Worm (Caenorhabditis elegans) whole organism, L4 larva: ENCODE data around the gene nas-27.

Experiments used
- F10B5.3 ChIP-seq: sonication (generic microtip); optimal IDR thresholded peaks from 2 replicates; lab custom pipeline; 2016; ENCODE audit warnings: mild to moderate bottlenecking, missing genetic modification characterization, missing compliant biosample characterization
- F37D6.2 ChIP-seq: sonication (generic microtip); optimal IDR thresholded peaks from 2 replicates; lab custom pipeline; 2016; ENCODE audit warnings: mild to moderate bottlenecking, missing genetic modification characterization, missing compliant biosample characterization
- Y48G9A.11 ChIP-seq: fragments of 200-800 bp; sonication (Bioruptor generic); IDR thresholded peaks from 2 replicates; pipeline ENCODE4 v1.3.6; 2022; ENCODE audit warnings: missing genetic modification reagents, missing genetic modification characterization, missing compliant biosample characterization
- ZK337.2 ChIP-seq: fragments of 200-800 bp; sonication (Bioruptor generic); IDR thresholded peaks from 2 replicates; pipeline ENCODE4 v1.3.6; 2022; ENCODE audit warnings: missing genetic modification reagents, missing genetic modification characterization, missing compliant biosample characterization
- aha-1 ChIP-seq: fragments of 150-350 bp; peaks from one replicate; lab custom pipeline; 2014; ENCODE audit warnings: missing biosample characterization, missing genetic modification characterization
- ceh-20 ChIP-seq: fragments of 200-800 bp; sonication (Bioruptor generic); IDR thresholded peaks from 2 replicates; pipeline ENCODE4 v1.3.6; 2022; ENCODE audit warnings: missing genetic modification reagents, missing genetic modification characterization, missing compliant biosample characterization
- ceh-28 ChIP-seq: fragments of 150-350 bp; optimal IDR thresholded peaks from 2 replicates; lab custom pipeline; 2014; ENCODE audit warnings: missing biosample characterization, missing genetic modification reagents, missing genetic modification characterization
- ceh-44 ChIP-seq: fragments of 200-800 bp; sonication (Bioruptor generic); IDR thresholded peaks from 2 replicates; pipeline ENCODE4 v1.3.6; 2022; ENCODE audit warnings: missing genetic modification reagents, missing genetic modification characterization, missing compliant biosample characterization
- ceh-82 ChIP-seq: sonication (generic microtip); optimal IDR thresholded peaks from 2 replicates; lab custom pipeline; 2017; ENCODE audit warnings: missing biosample characterization, missing genetic modification characterization
- cey-2 ChIP-seq: sonication (generic microtip); optimal IDR thresholded peaks from 3 replicates; lab custom pipeline; 2017; ENCODE audit warnings: missing genetic modification characterization, mild to moderate bottlenecking, missing compliant biosample characterization, antibody characterized with exemption, borderline replicate concordance; ENCODE audit not compliant: insufficient read depth
- daf-16 ChIP-seq, 3 experiments: sonication (generic microtip); optimal IDR thresholded peaks; 2 replicates each; lab custom pipeline; 2016 to 2017; ENCODE audit warnings: missing genetic modification characterization in 3 of 3, missing genetic modification reagents in 3 of 3, mild to moderate bottlenecking in 2 of 3, missing compliant biosample characterization in 2 of 3, missing biosample characterization in 1 of 3, moderate library complexity in 1 of 3
- dmd-6 ChIP-seq: fragments of 200-800 bp; sonication (Bioruptor generic); IDR thresholded peaks from 2 replicates; pipeline ENCODE4 v1.3.6; 2022; ENCODE audit warnings: missing genetic modification reagents, missing genetic modification characterization, missing compliant biosample characterization
- dmd-9 ChIP-seq: fragments of 200-800 bp; sonication (Bioruptor generic); IDR thresholded peaks from 2 replicates; pipeline ENCODE4 v1.3.6; 2022; ENCODE audit warnings: missing genetic modification reagents, missing genetic modification characterization, missing compliant biosample characterization
- dpl-1 ChIP-seq: fragments of 150-350 bp; optimal IDR thresholded peaks from 2 replicates; lab custom pipeline; 2014; ENCODE audit warnings: missing biosample characterization, missing genetic modification reagents, missing genetic modification characterization
- duxl-1 ChIP-seq: sonication (generic microtip); optimal IDR thresholded peaks from 2 replicates; lab custom pipeline; 2016; ENCODE audit warnings: mild to moderate bottlenecking, missing genetic modification characterization, moderate library complexity, missing compliant biosample characterization; ENCODE audit not compliant: poor library complexity
- dve-1 ChIP-seq: sonication (generic microtip); optimal IDR thresholded peaks from 2 replicates; lab custom pipeline; 2017; ENCODE audit warnings: antibody characterized with exemption, mild to moderate bottlenecking, missing genetic modification characterization, missing compliant biosample characterization; ENCODE audit not compliant: insufficient read depth
- fos-1 ChIP-seq: fragments of 150-350 bp; optimal IDR thresholded peaks from 2 replicates; lab custom pipeline; 2014; ENCODE audit warnings: missing biosample characterization, missing genetic modification characterization
- hif-1 ChIP-seq, 2 experiments: sonication (generic microtip); optimal IDR thresholded peaks; 2 replicates each; lab custom pipeline; 2016 to 2017; ENCODE audit warnings: missing compliant biosample characterization in 2 of 2, missing genetic modification characterization in 2 of 2, missing genetic modification reagents in 2 of 2, missing genotype in 2 of 2, mild to moderate bottlenecking in 1 of 2
- hlh-11 ChIP-seq: fragments of 200-800 bp; sonication (Bioruptor generic); optimal IDR thresholded peaks from 2 replicates; lab custom pipeline; 2018; ENCODE audit warnings: mild to moderate bottlenecking, missing genetic modification characterization, missing compliant biosample characterization
- lin-13 ChIP-seq: fragments of 150-350 bp; optimal IDR thresholded peaks from 2 replicates; lab custom pipeline; 2014; ENCODE audit warnings: missing biosample characterization, missing genetic modification reagents, missing genetic modification characterization
- lin-15B ChIP-seq: fragments of 150-350 bp; sonication (generic microtip); optimal IDR thresholded peaks from 3 replicates; lab custom pipeline; 2014; ENCODE audit warnings: missing biosample characterization, missing genetic modification characterization
- lin-38 ChIP-seq: fragments of 200-800 bp; sonication (Bioruptor generic); IDR thresholded peaks from 2 replicates; pipeline ENCODE4 v1.3.6; 2022; ENCODE audit warnings: missing genetic modification reagents, missing genetic modification characterization, missing compliant biosample characterization
- lsy-2 ChIP-seq, 2 experiments: fragments of 150-350 bp in 1 of 2; sonication (generic microtip) in 1 of 2; optimal IDR thresholded peaks; 2 replicates each; lab custom pipeline; 2014 to 2017; ENCODE audit warnings: missing biosample characterization in 2 of 2, missing genetic modification characterization in 2 of 2
- madf-5 ChIP-seq, 2 experiments: fragments of 200-800 bp; sonication (Bioruptor generic); IDR thresholded peaks; 2 replicates each; pipeline ENCODE4 v1.3.6; 2022; ENCODE audit warnings: missing compliant biosample characterization in 2 of 2, missing genetic modification characterization in 2 of 2
- mes-2 ChIP-seq: sonication (generic microtip); optimal IDR thresholded peaks from 2 replicates; lab custom pipeline; 2016; ENCODE audit warnings: missing genotype, mild to moderate bottlenecking, missing genetic modification characterization, missing compliant biosample characterization; ENCODE audit not compliant: poor library complexity, severe bottlenecking
- nhr-111 ChIP-seq: fragments of 200-800 bp; sonication (Bioruptor generic); optimal IDR thresholded peaks from 2 replicates; lab custom pipeline; 2018; ENCODE audit warnings: mild to moderate bottlenecking, missing genetic modification characterization, missing compliant biosample characterization
- nhr-28 ChIP-seq: fragments of 150-350 bp; optimal IDR thresholded peaks from 2 replicates; lab custom pipeline; 2014; ENCODE audit warnings: missing biosample characterization, missing genetic modification characterization
- nhr-41 ChIP-seq: fragments of 200-800 bp; sonication (Bioruptor generic); IDR thresholded peaks from 2 replicates; pipeline ENCODE4 v1.3.6; 2022; ENCODE audit warnings: missing genetic modification reagents, missing genetic modification characterization, missing compliant biosample characterization
- php-3 ChIP-seq: fragments of 200-800 bp; sonication (Bioruptor generic); IDR thresholded peaks from 2 replicates; pipeline ENCODE4 v1.3.6; 2022; ENCODE audit warnings: missing genetic modification reagents, missing genetic modification characterization, missing compliant biosample characterization
- pqm-1 ChIP-seq: sonication (generic microtip); optimal IDR thresholded peaks from 2 replicates; lab custom pipeline; 2017; ENCODE audit warnings: missing biosample characterization, missing genetic modification characterization
- snpc-4 ChIP-seq: fragments of 150-350 bp; optimal IDR thresholded peaks from 2 replicates; lab custom pipeline; 2014; ENCODE audit warnings: missing biosample characterization, missing genetic modification characterization
- spr-1 ChIP-seq: sonication (generic microtip); optimal IDR thresholded peaks from 2 replicates; lab custom pipeline; 2016; ENCODE audit warnings: mild to moderate bottlenecking, missing genetic modification characterization, missing compliant biosample characterization
- spr-3 ChIP-seq: fragments of 200-800 bp; sonication (Bioruptor generic); optimal IDR thresholded peaks from 2 replicates; lab custom pipeline; 2018; ENCODE audit warnings: mild to moderate bottlenecking, missing genetic modification characterization, missing compliant biosample characterization
- vab-7 ChIP-seq: fragments of 200-800 bp; sonication (Bioruptor generic); IDR thresholded peaks from 2 replicates; pipeline ENCODE4 v1.3.6; 2022; ENCODE audit warnings: missing genetic modification reagents, missing genetic modification characterization, missing compliant biosample characterization
- zag-1 ChIP-seq: fragments of 150-350 bp; optimal IDR thresholded peaks from 2 replicates; lab custom pipeline; 2014; ENCODE audit warnings: missing biosample characterization, missing genetic modification characterization
- zfp-2 ChIP-seq: sonication (generic microtip); optimal IDR thresholded peaks from 2 replicates; lab custom pipeline; 2016; ENCODE audit warnings: mild to moderate bottlenecking, missing genetic modification characterization, missing compliant biosample characterization

Gene nas-27

ce11 chrII:1163275-1163674 is 15.8 kb downstream of the nas-27 start, which contains the start of gene T23F4.2 (continued):
- TF ChIP-seq dpl-1 (GFP tag; lab: Kevin White, UChicago) (no peak), ceh-20 (no peak), spr-3 (no peak)

DNA sequence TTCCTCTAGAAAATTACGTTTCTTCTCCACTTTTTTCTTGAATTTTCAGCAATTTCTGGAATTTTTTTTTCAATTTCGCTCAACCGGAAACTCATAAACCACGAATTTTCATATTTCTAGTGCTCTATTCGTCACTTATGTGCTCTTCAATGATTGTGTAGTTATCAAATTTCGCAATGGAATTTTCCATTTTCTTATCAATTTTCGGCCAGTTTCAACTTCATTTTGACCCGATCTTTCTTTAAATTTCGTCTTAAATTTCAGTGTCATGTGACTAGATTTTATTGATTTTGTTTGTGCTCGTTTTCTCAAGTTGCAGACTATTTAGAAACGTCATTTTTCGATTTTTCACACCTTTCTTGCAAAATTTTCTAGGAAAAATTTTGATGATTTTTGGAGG is 19.4 kb downstream of the nas-27 start:
- TF ChIP-seq nhr-28 (peak; percentile 69), dve-1 (tag; lab: Kevin White, UChicago) (peak; percentile 30), ceh-28 (tag; lab: Kevin White, UChicago) (no peak), ceh-82 (tag; lab: Kevin White, UChicago) (no peak), lin-13 (no peak), mes-2 (no peak), nhr-111 (no peak), dmd-6 (peak; percentile 65; the same call in 1 of the 2 replicates), daf-16 (GFP tag; optimal IDR thresholded peaks at IDR 0.05; lab: Kevin White, UChicago) (no peak), daf-16 (tag; optimal IDR thresholded peaks at IDR 0.05; lab: Kevin White, UChicago) (peak; percentile 42), lin-15B (tag; lab: Kevin White, UChicago) (no peak), duxl-1 (tag; lab: Kevin White, UChicago) (no peak), zag-1 (tag; lab: Kevin White, UChicago) (no peak), fos-1 (tag; lab: Kevin White, UChicago) (no peak), cey-2 (tag; lab: Kevin White, UChicago) (no peak), madf-5 (GFP tag; IDR thresholded peaks at IDR 0.05; lab: Robert Waterston, UW) (no peak), spr-1 (tag; lab: Kevin White, UChicago) (no peak), pqm-1 (tag; lab: Kevin White, UChicago) (peak; percentile 70), F10B5.3 (no peak), php-3 (GFP tag; lab: Robert Waterston, UW) (0 out of 2 replicates have a peak, but pooled peaks have one; percentile 44), hlh-11 (tag; lab: Kevin White, UChicago) (peak; percentile 31)

DNA sequence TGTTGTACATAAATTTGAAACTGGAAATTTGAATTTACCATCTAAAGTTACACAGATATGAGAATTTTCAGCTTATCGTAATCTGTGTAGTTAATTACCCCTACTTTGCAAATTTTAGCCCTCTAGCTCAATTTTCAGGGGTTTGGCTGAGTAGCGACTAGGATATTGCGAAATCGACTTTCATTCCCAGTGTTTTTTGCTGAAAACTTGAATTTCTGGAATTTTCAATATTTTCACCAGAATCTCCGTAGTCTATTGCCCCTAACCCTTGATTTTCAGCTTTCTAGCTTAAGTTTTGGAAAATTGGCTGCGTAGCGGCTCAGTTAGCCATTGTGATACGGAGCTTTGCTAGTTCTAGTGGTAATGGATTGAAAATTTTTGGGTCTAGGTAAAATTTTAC is 22.0 kb downstream of the nas-27 start:
- TF ChIP-seq snpc-4 (tag; lab: Kevin White, UChicago) (no peak), zfp-2 (tag; lab: Kevin White, UChicago) (peak; percentile 59), nhr-41 (GFP tag; lab: Robert Waterston, UW) (no peak), F37D6.2 (tag; lab: Kevin White, UChicago) (no peak), aha-1 (tag; lab: Kevin White, UChicago) (peak; percentile 77), dmd-6 (no peak), hif-1 (tag; optimal IDR thresholded peaks at IDR 0.05; lab: Kevin White, UChicago) (no peak)

- TF ChIP-seq vab-7 (GFP tag; lab: Robert Waterston, UW) (no peak), spr-1 (tag; lab: Kevin White, UChicago) (no peak), lin-38 (GFP tag; lab: Robert Waterston, UW) (peak; percentile 55), ceh-44 (GFP tag; lab: Robert Waterston, UW) (no peak), ZK337.2 (GFP tag; lab: Robert Waterston, UW) (no peak), Y48G9A.11 (GFP tag; lab: Robert Waterston, UW) (peak; percentile 8; the same call in 1 of the 2 replicates), lsy-2 (tag; optimal IDR thresholded peaks at IDR 0.05; lab: Kevin White, UChicago) (no peak), zag-1 (tag; lab: Kevin White, UChicago) (no peak), dmd-9 (GFP tag; lab: Robert Waterston, UW) (no peak)
Measured at ce11 chrII:1153299-1153698, 25.8 kb downstream of the nas-27 start.
